Worm (Caenorhabditis elegans): ENCODE results near the gene chat-1.
A peak's percentile ranks its signal among the peaks of the same experiment; 100 is the strongest.

chat-1 gene

DNA sequence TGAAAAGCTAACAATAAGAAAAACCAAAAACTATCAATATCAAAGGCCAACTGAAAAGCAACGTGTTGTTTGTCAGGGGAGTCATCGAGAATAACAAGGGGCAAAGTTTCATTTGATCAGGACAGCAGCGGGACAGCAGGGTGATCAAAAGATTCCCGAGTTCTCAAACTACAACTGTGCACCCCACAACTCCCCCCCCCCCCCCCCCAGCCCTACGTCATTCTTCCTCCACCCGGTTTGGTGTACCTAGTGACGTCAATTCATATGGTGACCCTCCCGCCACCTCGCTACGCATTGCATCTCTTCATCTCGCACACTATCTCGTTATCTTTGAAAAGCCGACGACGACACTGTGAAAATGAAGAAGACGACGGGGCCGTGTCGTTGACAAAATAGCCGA is 26.6 kb downstream of the chat-1 start (continued):
- TF ChIP-seq F33H1.4 (GFP tag; IDR thresholded peaks at IDR 0.05) (no peak), zfh-2 (GFP tag; conservative IDR thresholded peaks at IDR 0.05) (peak; percentile 79), B0336.3 (GFP tag; IDR thresholded peaks at IDR 0.05) (peak; percentile 64), Y67H2A.10 (GFP tag; conservative IDR thresholded peaks at IDR 0.05) (no peak), chd-7 (tag; optimal IDR thresholded peaks at IDR 0.05) (peak; percentile 30), ztf-18 (tag; optimal IDR thresholded peaks at IDR 0.05) (no peak), nhr-120 (GFP tag; IDR thresholded peaks at IDR 0.05) (no peak), mcd-1 (GFP tag; IDR thresholded peaks at IDR 0.05) (0 out of 2 replicates have a peak, but pooled peaks have one; percentile 26), dox-1 (GFP tag; IDR thresholded peaks at IDR 0.05) (peak; percentile 51; the same call in 1 of the 2 replicates)

- peak; percentile 28 for TF ChIP-seq atf-7 (tag; optimal IDR thresholded peaks at IDR 0.05)
- no peak for TF ChIP-seq hmg-20 (GFP tag; IDR thresholded peaks at IDR 0.05)
- no peak for TF ChIP-seq F33H1.4 (GFP tag; IDR thresholded peaks at IDR 0.05)
- TF ChIP-seq lin-26 (GFP tag; IDR thresholded peaks at IDR 0.05): 0 out of 2 replicates have a peak, but pooled peaks have one; percentile 54
- TF ChIP-seq ceh-91 (GFP tag; IDR thresholded peaks at IDR 0.05): no peak
- TF ChIP-seq F10E7.11 (tag; optimal IDR thresholded peaks at IDR 0.05): no peak
- no peak for TF ChIP-seq ceh-27 (GFP tag; optimal IDR thresholded peaks at IDR 0.05)
- TF ChIP-seq hlh-12 (tag; optimal IDR thresholded peaks at IDR 0.05): no peak
- no peak for TF ChIP-seq egrh-3 (GFP tag; IDR thresholded peaks at IDR 0.05)
- 0 out of 2 replicates have a peak, but pooled peaks have one; percentile 10 for TF ChIP-seq bed-1 (GFP tag; IDR thresholded peaks at IDR 0.05)
- TF ChIP-seq repo-1 (tag; optimal IDR thresholded peaks at IDR 0.05): peak; percentile 23
- peak; percentile 13; the same call in 1 of the 2 replicates for TF ChIP-seq ekl-4 (GFP tag; IDR thresholded peaks at IDR 0.05)
- TF ChIP-seq mcd-1 (GFP tag; IDR thresholded peaks at IDR 0.05): 0 out of 2 replicates have a peak, but pooled peaks have one; percentile 9
- TF ChIP-seq rpc-1 (optimal IDR thresholded peaks at IDR 0.05): no peak
- TF ChIP-seq rpc-1 (tag; optimal IDR thresholded peaks at IDR 0.05): no peak
- TF ChIP-seq xnd-1 (tag; optimal IDR thresholded peaks at IDR 0.05): no peak
- TF ChIP-seq ceh-79 (tag; optimal IDR thresholded peaks at IDR 0.05): no peak
- no peak for TF ChIP-seq F23B12.7 (tag; optimal IDR thresholded peaks at IDR 0.05; ENCODE audit: insufficient read depth)
- TF ChIP-seq die-1 (tag; optimal IDR thresholded peaks at IDR 0.05): no peak
- no peak for TF ChIP-seq efl-1 (GFP tag; optimal IDR thresholded peaks at IDR 0.05)
- TF ChIP-seq snpc-4 (GFP tag; optimal IDR thresholded peaks at IDR 0.05): no peak
- TF ChIP-seq snpc-4 (tag; optimal IDR thresholded peaks at IDR 0.05): no peak
- 0 out of 2 replicates have a peak, but pooled peaks have one; percentile 33 for TF ChIP-seq K11D2.4 (GFP tag; IDR thresholded peaks at IDR 0.05)
- TF ChIP-seq zfh-2 (GFP tag; conservative IDR thresholded peaks at IDR 0.05): no peak
- TF ChIP-seq nhr-80 (tag; optimal IDR thresholded peaks at IDR 0.05): peak; percentile 41
- TF ChIP-seq lin-35 (GFP tag; optimal IDR thresholded peaks at IDR 0.05): no peak
- no peak for TF ChIP-seq ztf-3 (GFP tag; optimal IDR thresholded peaks at IDR 0.05)
- no peak for TF ChIP-seq hrde-1 (tag; optimal IDR thresholded peaks at IDR 0.05; ENCODE audit: borderline replicate concordance)
- TF ChIP-seq lir-1 (GFP tag; conservative IDR thresholded peaks at IDR 0.05): no peak
- no peak for TF ChIP-seq Y95B8A.8 (GFP tag; IDR thresholded peaks at IDR 0.05)
- TF ChIP-seq madf-3 (GFP tag; IDR thresholded peaks at IDR 0.05): 0 out of 2 replicates have a peak, but pooled peaks have one; percentile 50
- no peak for TF ChIP-seq cebp-1 (GFP tag; IDR thresholded peaks at IDR 0.05)
- TF ChIP-seq cebp-1 (tag; optimal IDR thresholded peaks at IDR 0.05): peak; percentile 6
- TF ChIP-seq nfyb-1 (GFP tag; IDR thresholded peaks at IDR 0.05): no peak
- TF ChIP-seq nfya-1 (tag; optimal IDR thresholded peaks at IDR 0.05; ENCODE audit: borderline replicate concordance, insufficient read depth): no peak
- TF ChIP-seq let-607 (tag; optimal IDR thresholded peaks at IDR 0.05): peak in 1 of 2 experiments; percentile 17
- TF ChIP-seq lin-54 (GFP tag; optimal IDR thresholded peaks at IDR 0.05): no peak
- TF ChIP-seq cebp-2 (GFP tag; IDR thresholded peaks at IDR 0.05): no peak
- no peak for TF ChIP-seq F37B4.10 (GFP tag; IDR thresholded peaks at IDR 0.05)
Measured at ce11 chrIV:4475362-4476086, 28.4 kb downstream of the chat-1 start.

Measured in whole organism, young adult.